Fruit fly (Drosophila melanogaster) whole organism, adult: ENCODE measurements around the gene LysB.

Experiments used
- CG33017 ChIP-seq: fragments of 200-800 bp; sonication (Bioruptor generic); optimal IDR thresholded peaks from 2 replicates; lab custom pipeline; 2018; ENCODE audit warnings: missing biosample characterization, mild to moderate bottlenecking, missing genetic modification characterization, moderate library complexity
- Mnt ChIP-seq: fragments of 200-800 bp; sonication (Bioruptor generic); optimal IDR thresholded peaks from 2 replicates; lab custom pipeline; 2016; ENCODE audit warnings: missing biosample characterization, mild to moderate bottlenecking, missing genetic modification characterization
- toe ChIP-seq: fragments of 200-800 bp; sonication (Bioruptor generic); optimal IDR thresholded peaks from 2 replicates; lab custom pipeline; 2016; ENCODE audit warnings: missing biosample characterization, missing genetic modification characterization

The LysB gene

DNA sequence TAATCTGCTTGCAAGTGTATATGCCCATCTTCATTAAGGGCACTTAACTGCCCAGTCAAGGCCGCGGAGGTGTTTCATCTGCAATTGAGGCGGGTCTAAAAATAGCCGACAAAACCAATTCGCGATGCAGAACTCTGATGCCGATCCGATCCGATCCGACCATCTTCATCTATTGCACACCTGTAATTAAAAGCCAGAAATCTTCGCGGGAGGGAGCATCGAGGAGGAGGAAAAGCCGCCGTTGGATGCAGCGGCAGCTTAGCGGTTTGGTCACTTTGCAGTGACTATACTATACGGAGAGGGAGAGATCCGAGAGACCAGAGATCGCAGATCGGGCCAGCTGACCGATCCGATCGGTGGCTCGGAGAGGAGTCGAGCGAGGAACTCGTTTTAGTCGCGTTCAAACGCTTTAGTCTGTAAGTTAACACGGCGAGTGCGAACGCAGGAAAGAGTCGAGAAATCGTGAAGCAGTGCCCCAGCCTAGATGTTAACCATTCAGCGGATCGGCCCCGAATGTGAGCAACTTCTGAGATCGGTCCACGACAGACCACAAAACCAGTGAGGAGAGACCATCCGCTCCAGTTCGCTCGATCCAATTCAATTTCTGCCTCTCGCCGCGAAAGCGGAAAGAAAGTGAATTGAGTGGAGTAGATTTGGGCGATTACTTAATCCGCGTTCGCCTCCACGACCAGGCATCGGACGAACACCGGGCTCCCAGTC lies 49.0 kb downstream of the LysB start, which contains the start of gene tfc:
TSS of gene tfc (plus strand) at position 389 of the 720 bp plus-strand sequence.
- no peak for TF ChIP-seq Mnt (GFP tag; lab: Kevin White, UChicago)
- no peak for TF ChIP-seq toe (GFP tag; lab: Kevin White, UChicago)
- no peak for TF ChIP-seq CG33017 (tag; lab: Kevin White, UChicago)
